Fruit fly (Drosophila melanogaster) whole organism: ENCODE data around the gene CG12069.

Source experiments
- Dll ChIP-seq: fragments of >200 bp; optimal IDR thresholded peaks from 2 replicates; lab custom pipeline; 2017
- EcR ChIP-seq, 2 experiments: fragments of >200 bp; optimal IDR thresholded peaks; 2 replicates each; lab custom pipeline; 2017; ENCODE audit warnings: missing biosample characterization in 2 of 2, missing genetic modification characterization in 2 of 2, missing genetic modification reagents in 2 of 2
- pan ChIP-seq: fragments of >200 bp; optimal IDR thresholded peaks from 2 replicates; lab custom pipeline; 2017

DNA sequence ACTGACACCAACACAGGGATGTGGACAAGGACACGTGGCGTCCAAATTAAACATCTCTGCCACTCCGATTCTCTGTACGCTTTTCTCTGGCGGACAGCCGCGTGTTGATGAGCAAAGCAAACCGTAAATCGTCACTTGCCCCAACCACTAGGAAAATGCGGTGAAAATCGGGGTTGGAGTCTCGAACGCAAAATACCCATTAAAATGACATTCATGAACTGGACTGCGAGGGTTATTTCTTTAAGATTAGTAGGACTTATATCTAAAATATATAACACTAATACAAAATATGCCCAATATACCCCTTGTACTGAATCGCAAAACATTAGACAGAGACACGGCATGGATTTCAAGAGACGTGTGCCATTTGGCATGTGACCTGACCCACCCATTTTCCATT is 23.1 kb upstream of the CG12069 start:
- TF ChIP-seq Dll (no peak), pan (lab: Kevin White, UChicago) (no peak), EcR (GFP tag; optimal IDR thresholded peaks at IDR 0.05; lab: Kevin White, UChicago) (no peak)
